Worm (Caenorhabditis elegans) whole organism, L4 larva: Measurements from ENCODE around the gene K10H10.13.
A peak's percentile ranks its signal among the peaks of the same experiment; 100 is the strongest.

Experiments used
- F44E2.7 ChIP-seq: fragments of 200-800 bp; sonication (Bioruptor generic); IDR thresholded peaks from 2 replicates; pipeline ENCODE4 v2.1.2; 2022; ENCODE audit warnings: missing genetic modification characterization, missing compliant biosample characterization
- T26A8.4 ChIP-seq: fragments of 200-800 bp; sonication (Bioruptor generic); IDR thresholded peaks from 2 replicates; pipeline ENCODE4 v1.3.6; 2022; ENCODE audit warnings: missing genetic modification characterization, missing compliant biosample characterization
- Y5F2A.4 ChIP-seq: fragments of 200-800 bp; sonication (Bioruptor generic); optimal IDR thresholded peaks from 2 replicates; lab custom pipeline; 2018; ENCODE audit warnings: mild to moderate bottlenecking, missing genetic modification characterization, missing compliant biosample characterization
- Y75B8A.6 ChIP-seq: fragments of 200-800 bp; sonication (Bioruptor generic); IDR thresholded peaks from 2 replicates; pipeline ENCODE4 v1.3.6; 2022; ENCODE audit warnings: missing genetic modification reagents, missing genetic modification characterization, missing compliant biosample characterization
- ama-1 ChIP-seq: fragments of 150-350 bp; optimal IDR thresholded peaks from 2 replicates; lab custom pipeline; 2014; ENCODE audit warnings: inconsistent platforms, mixed read lengths
- attf-4 ChIP-seq: sonication (generic microtip); optimal IDR thresholded peaks from 3 replicates; lab custom pipeline; 2017; ENCODE audit warnings: missing biosample characterization, missing genetic modification characterization
- ceh-20 ChIP-seq: fragments of 200-800 bp; sonication (Bioruptor generic); IDR thresholded peaks from 2 replicates; pipeline ENCODE4 v1.3.6; 2022; ENCODE audit warnings: missing genetic modification reagents, missing genetic modification characterization, missing compliant biosample characterization
- ceh-28 ChIP-seq: fragments of 150-350 bp; optimal IDR thresholded peaks from 2 replicates; lab custom pipeline; 2014; ENCODE audit warnings: missing biosample characterization, missing genetic modification reagents, missing genetic modification characterization
- ceh-32 ChIP-seq: sonication (generic microtip); optimal IDR thresholded peaks from 2 replicates; lab custom pipeline; 2016; ENCODE audit warnings: mild to moderate bottlenecking, missing genetic modification characterization, missing compliant biosample characterization; ENCODE audit not compliant: poor library complexity
- ceh-44 ChIP-seq: fragments of 200-800 bp; sonication (Bioruptor generic); IDR thresholded peaks from 2 replicates; pipeline ENCODE4 v1.3.6; 2022; ENCODE audit warnings: missing genetic modification reagents, missing genetic modification characterization, missing compliant biosample characterization
- ceh-82 ChIP-seq: sonication (generic microtip); optimal IDR thresholded peaks from 2 replicates; lab custom pipeline; 2017; ENCODE audit warnings: missing biosample characterization, missing genetic modification characterization
- ces-1 ChIP-seq: fragments of 150-350 bp; sonication (generic microtip); optimal IDR thresholded peaks from 4 replicates; lab custom pipeline; 2014; ENCODE audit warnings: missing biosample characterization, missing genetic modification reagents, missing genetic modification characterization
- daf-12 ChIP-seq: fragments of 150-350 bp; optimal IDR thresholded peaks from 2 replicates; lab custom pipeline; 2014; ENCODE audit warnings: missing biosample characterization, missing genetic modification reagents, missing genetic modification characterization
- daf-19 ChIP-seq: fragments of 200-800 bp; sonication (Bioruptor generic); conservative IDR thresholded peaks from 2 replicates; pipeline ENCODE4 v1.3.6; 2022; ENCODE audit warnings: missing genetic modification characterization, missing compliant biosample characterization
- dpl-1 ChIP-seq: fragments of 150-350 bp; optimal IDR thresholded peaks from 2 replicates; lab custom pipeline; 2014; ENCODE audit warnings: missing biosample characterization, missing genetic modification reagents, missing genetic modification characterization
- dve-1 ChIP-seq: sonication (generic microtip); optimal IDR thresholded peaks from 2 replicates; lab custom pipeline; 2017; ENCODE audit warnings: antibody characterized with exemption, mild to moderate bottlenecking, missing genetic modification characterization, missing compliant biosample characterization; ENCODE audit not compliant: insufficient read depth
- egl-27 ChIP-seq: sonication (generic microtip); optimal IDR thresholded peaks from 3 replicates; lab custom pipeline; 2017; ENCODE audit warnings: missing biosample characterization, missing genetic modification reagents, missing genetic modification characterization
- jun-1 ChIP-seq: fragments of 150-350 bp; optimal IDR thresholded peaks from 2 replicates; lab custom pipeline; 2014; ENCODE audit warnings: missing biosample characterization, missing genetic modification reagents, missing genetic modification characterization
- lin-1 ChIP-seq: fragments of 200-800 bp; sonication (Bioruptor generic); IDR thresholded peaks from 2 replicates; pipeline ENCODE4 v1.3.6; 2022; ENCODE audit warnings: missing genetic modification reagents, missing genetic modification characterization, missing compliant biosample characterization
- lin-29 ChIP-seq: fragments of 200-800 bp; sonication (Bioruptor generic); IDR thresholded peaks from 2 replicates; pipeline ENCODE4 v1.3.6; 2022; ENCODE audit warnings: missing genetic modification reagents, missing genetic modification characterization, missing compliant biosample characterization
- lin-38 ChIP-seq: fragments of 200-800 bp; sonication (Bioruptor generic); IDR thresholded peaks from 2 replicates; pipeline ENCODE4 v1.3.6; 2022; ENCODE audit warnings: missing genetic modification reagents, missing genetic modification characterization, missing compliant biosample characterization
- lin-39 ChIP-seq: fragments of 150-350 bp; optimal IDR thresholded peaks from 2 replicates; lab custom pipeline; 2014; ENCODE audit warnings: missing biosample characterization, missing genetic modification reagents, missing genetic modification characterization
- lir-3 ChIP-seq: sonication (generic microtip); optimal IDR thresholded peaks from 2 replicates; lab custom pipeline; 2016; ENCODE audit warnings: mild to moderate bottlenecking, missing genetic modification characterization, missing compliant biosample characterization
- lsy-2 ChIP-seq, 2 experiments: fragments of 150-350 bp in 1 of 2; sonication (generic microtip) in 1 of 2; optimal IDR thresholded peaks; 2 replicates each; lab custom pipeline; 2014 to 2017; ENCODE audit warnings: missing biosample characterization in 2 of 2, missing genetic modification characterization in 2 of 2
- madf-9 ChIP-seq: fragments of 200-800 bp; sonication (Bioruptor generic); conservative IDR thresholded peaks from 2 replicates; pipeline ENCODE4 v1.3.6; 2022; ENCODE audit warnings: missing genetic modification reagents, missing genetic modification characterization, missing compliant biosample characterization
- mdl-1 ChIP-seq, 2 experiments: fragments of 150-350 bp in 1 of 2; sonication (generic microtip) in 1 of 2; optimal IDR thresholded peaks; 2 replicates each; lab custom pipeline; 2014 to 2017; ENCODE audit warnings: missing biosample characterization in 2 of 2, missing genetic modification characterization in 2 of 2
- mep-1 ChIP-seq: fragments of 150-350 bp; sonication (generic microtip); optimal IDR thresholded peaks from 3 replicates; lab custom pipeline; 2014; ENCODE audit warnings: missing biosample characterization, missing genetic modification characterization
- nhr-11 ChIP-seq: fragments of 150-350 bp; optimal IDR thresholded peaks from 2 replicates; lab custom pipeline; 2014; ENCODE audit warnings: missing biosample characterization, missing genetic modification characterization
- nhr-237 ChIP-seq: sonication (generic microtip); optimal IDR thresholded peaks from 2 replicates; lab custom pipeline; 2017; ENCODE audit warnings: missing biosample characterization, missing genetic modification characterization
- nhr-25 ChIP-seq: sonication (generic microtip); optimal IDR thresholded peaks from 2 replicates; lab custom pipeline; 2017; ENCODE audit warnings: missing genetic modification characterization, mild to moderate bottlenecking, missing compliant biosample characterization, antibody characterized with exemption, moderate library complexity, borderline replicate concordance; ENCODE audit not compliant: insufficient read depth
- nhr-28 ChIP-seq: fragments of 150-350 bp; optimal IDR thresholded peaks from 2 replicates; lab custom pipeline; 2014; ENCODE audit warnings: missing biosample characterization, missing genetic modification characterization
- nhr-41 ChIP-seq: fragments of 200-800 bp; sonication (Bioruptor generic); IDR thresholded peaks from 2 replicates; pipeline ENCODE4 v1.3.6; 2022; ENCODE audit warnings: missing genetic modification reagents, missing genetic modification characterization, missing compliant biosample characterization
- nhr-42 ChIP-seq: fragments of 200-800 bp; sonication (Bioruptor generic); IDR thresholded peaks from 2 replicates; pipeline ENCODE4 v1.3.6; 2022; ENCODE audit warnings: missing genetic modification characterization, missing compliant biosample characterization
- nhr-77 ChIP-seq: fragments of 150-350 bp; optimal IDR thresholded peaks from 2 replicates; lab custom pipeline; 2014; ENCODE audit warnings: missing biosample characterization, missing genetic modification characterization
- pha-4 ChIP-seq, 2 experiments: fragments of 150-350 bp in 1 of 2; fragments of 200-800 bp in 1 of 2; sonication (Bioruptor generic) in 1 of 2; IDR thresholded peaks in 1 of 2; optimal IDR thresholded peaks in 1 of 2; 2 replicates each; pipeline versions ENCODE4 v1.3.6 to Lab custom; 2014 to 2022; ENCODE audit warnings: missing genetic modification characterization in 2 of 2, missing genetic modification reagents in 2 of 2, missing biosample characterization in 1 of 2, missing compliant biosample characterization in 1 of 2
- php-3 ChIP-seq: fragments of 200-800 bp; sonication (Bioruptor generic); IDR thresholded peaks from 2 replicates; pipeline ENCODE4 v1.3.6; 2022; ENCODE audit warnings: missing genetic modification reagents, missing genetic modification characterization, missing compliant biosample characterization
- snpc-1.2 ChIP-seq: fragments of 200-800 bp; sonication (Bioruptor generic); IDR thresholded peaks from 2 replicates; pipeline ENCODE4 v1.3.6; 2022; ENCODE audit warnings: missing genetic modification reagents, missing genetic modification characterization, missing compliant biosample characterization
- snpc-4 ChIP-seq: fragments of 150-350 bp; optimal IDR thresholded peaks from 2 replicates; lab custom pipeline; 2014; ENCODE audit warnings: missing biosample characterization, missing genetic modification characterization
- spr-1 ChIP-seq: sonication (generic microtip); optimal IDR thresholded peaks from 2 replicates; lab custom pipeline; 2016; ENCODE audit warnings: mild to moderate bottlenecking, missing genetic modification characterization, missing compliant biosample characterization
- spr-3 ChIP-seq: fragments of 200-800 bp; sonication (Bioruptor generic); optimal IDR thresholded peaks from 2 replicates; lab custom pipeline; 2018; ENCODE audit warnings: mild to moderate bottlenecking, missing genetic modification characterization, missing compliant biosample characterization
- tag-97 ChIP-seq: fragments of 200-800 bp; sonication (Bioruptor generic); IDR thresholded peaks from 2 replicates; pipeline ENCODE4 v1.3.6; 2022; ENCODE audit warnings: missing genetic modification characterization, missing compliant biosample characterization
- tra-1 ChIP-seq: fragments of 200-800 bp; sonication (Bioruptor generic); IDR thresholded peaks from 2 replicates; pipeline ENCODE4 v1.3.6; 2022; ENCODE audit warnings: missing genetic modification reagents, missing genetic modification characterization, missing compliant biosample characterization
- unc-62 ChIP-seq, 3 experiments: fragments of 150-350 bp in 1 of 3; sonication (generic microtip); optimal IDR thresholded peaks in 2 of 3; peaks in 1 of 3; 1 replicate in 1 of 3; 2 replicates in 2 of 3; lab custom pipeline; 2014 to 2017; ENCODE audit warnings: missing biosample characterization in 3 of 3, missing genetic modification characterization in 3 of 3, missing genetic modification reagents in 3 of 3, missing genotype in 1 of 3
- zfp-2 ChIP-seq: sonication (generic microtip); optimal IDR thresholded peaks from 2 replicates; lab custom pipeline; 2016; ENCODE audit warnings: mild to moderate bottlenecking, missing genetic modification characterization, missing compliant biosample characterization
- zip-11 ChIP-seq: fragments of 200-800 bp; sonication (Bioruptor generic); IDR thresholded peaks from 2 replicates; pipeline ENCODE4 v1.3.6; 2022; ENCODE audit warnings: missing genetic modification characterization, missing compliant biosample characterization
- zip-2 ChIP-seq: fragments of 150-350 bp; optimal IDR thresholded peaks from 2 replicates; lab custom pipeline; 2014; ENCODE audit warnings: missing biosample characterization, missing genetic modification characterization
- ztf-7 ChIP-seq: fragments of 150-350 bp; optimal IDR thresholded peaks from 2 replicates; lab custom pipeline; 2014; ENCODE audit warnings: missing biosample characterization, missing genetic modification characterization

K10H10.13 gene

DNA sequence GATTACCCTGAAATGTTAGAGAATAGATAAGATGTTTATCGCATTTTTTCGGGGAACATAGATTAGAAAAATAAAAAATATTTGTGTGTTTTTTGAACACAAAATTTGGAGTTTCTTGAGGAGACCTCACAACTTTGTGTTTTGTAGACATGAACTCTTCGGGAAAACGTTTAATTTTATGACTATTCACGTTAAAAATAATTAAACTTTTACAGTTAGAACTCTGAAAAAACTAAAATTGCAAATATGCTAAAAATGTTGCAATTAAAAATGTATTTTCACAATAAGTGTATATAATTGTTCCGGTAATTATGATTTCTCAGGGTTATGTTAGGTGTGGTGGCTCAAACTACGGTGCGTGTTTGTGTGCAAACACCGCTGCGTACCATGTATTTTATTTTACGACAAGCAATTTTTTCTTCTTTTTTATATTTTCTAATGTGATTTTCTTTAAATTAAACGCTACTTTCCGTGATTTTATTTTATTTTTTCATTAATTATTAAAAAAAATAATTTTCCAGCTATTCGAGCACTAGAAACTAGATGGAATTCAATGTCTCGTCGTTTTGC, 17.2 kb upstream of the K10H10.13 start, which contains the start of the genes F57C2.5 and spat-1 (continued):
- TF ChIP-seq ceh-44 = peak; percentile 59; the same call in 1 of the 2 replicates
- no peak for TF ChIP-seq Y5F2A.4 (GFP tag; lab: Kevin White, UChicago)
- TF ChIP-seq snpc-4 (tag; lab: Kevin White, UChicago) = no peak
- peak; percentile 45 for TF ChIP-seq nhr-11 (tag; lab: Kevin White, UChicago)
- 0 out of 2 replicates have a peak, but pooled peaks have one; percentile 16 for TF ChIP-seq ceh-20
- no peak for TF ChIP-seq Y75B8A.6 (GFP tag; lab: Robert Waterston, UW)
- TF ChIP-seq spr-1 (tag; lab: Kevin White, UChicago) = peak; percentile 36
- TF ChIP-seq tag-97 (GFP tag; lab: Robert Waterston, UW) = no peak
- no peak for TF ChIP-seq egl-27 (tag; lab: Kevin White, UChicago)
- no peak for TF ChIP-seq php-3 (GFP tag; lab: Robert Waterston, UW)
- peak; percentile 61 for TF ChIP-seq dpl-1 (GFP tag; lab: Kevin White, UChicago)
- TF ChIP-seq ceh-32 (tag; lab: Kevin White, UChicago) = no peak
- no peak for TF ChIP-seq T26A8.4 (GFP tag; lab: Robert Waterston, UW)
- no peak for TF ChIP-seq zfp-2
- TF ChIP-seq F44E2.7 (GFP tag; lab: Robert Waterston, UW) = no peak
- TF ChIP-seq daf-12 = no peak
- no peak for TF ChIP-seq nhr-42 (GFP tag; lab: Robert Waterston, UW)
- peak; percentile 94 for TF ChIP-seq nhr-77 (tag; lab: Kevin White, UChicago)
- TF ChIP-seq mep-1 (tag; lab: Kevin White, UChicago) = peak; percentile 75
- TF ChIP-seq ztf-7 = peak; percentile 29
- TF ChIP-seq zip-2 = no peak
- TF ChIP-seq daf-19 (GFP tag; lab: Robert Waterston, UW) = no peak
- TF ChIP-seq lsy-2 (tag; optimal IDR thresholded peaks at IDR 0.05; lab: Kevin White, UChicago) = peak; percentile 86 to 98
- TF ChIP-seq ceh-28 = no peak
- TF ChIP-seq nhr-25 (tag; lab: Kevin White, UChicago) = no peak
- TF ChIP-seq lin-1 = no peak
- no peak for TF ChIP-seq jun-1 (tag; lab: Kevin White, UChicago)
- no peak for TF ChIP-seq ceh-82 (tag; lab: Kevin White, UChicago)
- TF ChIP-seq lin-39 (tag; lab: Kevin White, UChicago) = no peak
- TF ChIP-seq lin-38 (GFP tag; lab: Robert Waterston, UW) = peak; percentile 54
- no peak for TF ChIP-seq nhr-237
- TF ChIP-seq ama-1 (lab: Kevin White, UChicago) = no peak
- peak in 1 of 2 experiments; percentile 73 for TF ChIP-seq unc-62 (GFP tag; optimal IDR thresholded peaks at IDR 0.05 in 1 of 2; lab: Kevin White, UChicago)
- no peak for TF ChIP-seq unc-62 (tag; optimal IDR thresholded peaks at IDR 0.05; lab: Kevin White, UChicago)
- no peak for TF ChIP-seq ces-1 (GFP tag; lab: Kevin White, UChicago)

DNA sequence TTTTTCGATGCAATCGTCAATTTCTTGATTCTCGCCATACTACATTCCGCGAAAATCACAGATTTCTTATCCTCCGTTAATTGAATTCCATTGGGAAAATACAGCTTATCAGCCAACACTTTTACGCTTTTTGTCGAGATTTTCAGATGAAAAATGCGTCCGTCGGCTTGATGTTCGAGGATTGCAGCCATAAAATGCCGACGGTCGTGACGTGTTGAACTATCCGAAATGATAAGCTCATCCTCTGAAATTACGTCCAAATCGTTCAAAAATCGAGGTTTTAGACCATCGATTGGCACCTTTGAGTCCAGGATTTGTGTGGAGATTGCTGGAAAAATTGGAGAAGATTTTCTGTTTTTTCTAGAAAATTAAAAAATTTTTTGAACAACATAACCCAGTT, 16.0 kb upstream of the K10H10.13 start:
- TF ChIP-seq unc-62 (GFP tag; optimal IDR thresholded peaks at IDR 0.05 in 1 of 2; lab: Kevin White, UChicago) (peak in 1 of 2 experiments; percentile 90), unc-62 (tag; optimal IDR thresholded peaks at IDR 0.05; lab: Kevin White, UChicago) (no peak), lin-29 (GFP tag; lab: Robert Waterston, UW) (no peak)

DNA sequence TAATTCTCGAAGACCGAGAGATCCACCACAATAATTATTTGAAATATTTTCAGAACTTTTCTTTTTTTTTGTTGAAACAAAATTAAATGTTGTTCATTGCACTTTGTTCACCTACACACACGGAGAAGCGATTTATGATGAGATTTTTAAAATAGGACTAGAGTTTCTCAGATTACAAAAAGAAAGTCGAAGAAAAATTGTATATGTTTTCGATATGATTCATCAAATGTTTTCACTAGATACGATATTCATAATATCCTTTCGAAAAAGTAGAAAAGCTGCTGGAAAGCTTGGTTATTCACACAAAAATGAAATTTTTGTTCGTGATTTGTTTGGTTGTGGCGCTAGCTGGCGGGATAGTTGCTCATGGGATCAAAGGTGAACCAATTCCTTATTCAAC, 13.9 kb upstream of the K10H10.13 start, which contains the start of gene F57C2.4:
F57C2.4 (plus strand) TSS at position 301 of the 400 bp plus-strand sequence.
- TF ChIP-seq nhr-28 (no peak), attf-4 (tag; lab: Kevin White, UChicago) (no peak), snpc-1.2 (GFP tag; lab: Robert Waterston, UW) (no peak), madf-9 (GFP tag; lab: Robert Waterston, UW) (no peak), pha-4 (GFP tag; IDR thresholded peaks at IDR 0.05; lab: Robert Waterston, UW) (no peak), pha-4 (tag; optimal IDR thresholded peaks at IDR 0.05; lab: Kevin White, UChicago) (no peak), snpc-4 (tag; lab: Kevin White, UChicago) (no peak), dve-1 (no peak), mdl-1 (tag; optimal IDR thresholded peaks at IDR 0.05; lab: Kevin White, UChicago) (no peak), Y5F2A.4 (GFP tag; lab: Kevin White, UChicago) (no peak), nhr-41 (GFP tag; lab: Robert Waterston, UW) (no peak), unc-62 (GFP tag; optimal IDR thresholded peaks at IDR 0.05 in 1 of 2; lab: Kevin White, UChicago) (no peak), unc-62 (tag; optimal IDR thresholded peaks at IDR 0.05; lab: Kevin White, UChicago) (no peak), ceh-20 (no peak), zip-11 (GFP tag; lab: Robert Waterston, UW) (no peak), spr-3 (GFP tag; lab: Kevin White, UChicago) (no peak), spr-1 (tag; lab: Kevin White, UChicago) (no peak), tra-1 (GFP tag; lab: Robert Waterston, UW) (no peak), ceh-28 (no peak), lir-3 (no peak), ceh-44 (no peak)
